4 fruit fly cellular contexts compared by ENCODE assay signal in genomic region chrX:2262511-2262910, dm6.
TF ChIP-seq lines count a peak whose summit lies in the region.

Gene temp (minus strand): TSS chrX:2262515.
Gene CG3071 (plus strand): TSS chrX:2262837.

TF ChIP-seq in whole organism, adult, 20 proteins besides CTCF, POLR2A, EP300 and RAD21 (continued from another document):
- TF ChIP-seq CG12768 (GFP tag; optimal IDR thresholded peaks at IDR 0.05; lab: Kevin White, UChicago) (peak; percentile 31), CG1620 (GFP tag; optimal IDR thresholded peaks at IDR 0.05; lab: Kevin White, UChicago) (peak; percentile 80)

TF ChIP-seq in whole organism, embryonic, 481 proteins besides CTCF, POLR2A, EP300 and RAD21 (continued from another document and continues in another):
- no peak for TF ChIP-seq MTF-1 (GFP tag; optimal IDR thresholded peaks at IDR 0.05; lab: Kevin White, UChicago; ENCODE audit: borderline replicate concordance)
- TF ChIP-seq CG33213 (GFP tag; optimal IDR thresholded peaks at IDR 0.05; lab: Kevin White, UChicago): no peak
- TF ChIP-seq CG11504 (tag; optimal IDR thresholded peaks at IDR 0.05; lab: Kevin White, UChicago): no peak
- peak; percentile 65 for TF ChIP-seq Atf-2 (GFP tag; optimal IDR thresholded peaks at IDR 0.05; lab: Kevin White, UChicago)
- TF ChIP-seq pum (GFP tag; optimal IDR thresholded peaks at IDR 0.05; lab: Kevin White, UChicago): peak; percentile 69
- peak; percentile 31 for TF ChIP-seq CG4282 (GFP tag; optimal IDR thresholded peaks at IDR 0.05; lab: Kevin White, UChicago)
- peak; percentile 34 for TF ChIP-seq Nf-YB (GFP tag; optimal IDR thresholded peaks at IDR 0.05; lab: Kevin White, UChicago)
- peak; percentile 20; the same call in 1 of the 2 replicates for TF ChIP-seq Taf1 (GFP tag; IDR thresholded peaks at IDR 0.05; lab: Robert Waterston, UW)
- TF ChIP-seq sob (GFP tag; IDR thresholded peaks at IDR 0.05; lab: Robert Waterston, UW): peak; percentile 52
- TF ChIP-seq CG1792 (GFP tag; optimal IDR thresholded peaks at IDR 0.05; lab: Kevin White, UChicago): no peak
- TF ChIP-seq CG17186 (GFP tag; optimal IDR thresholded peaks at IDR 0.05; lab: Kevin White, UChicago): peak; percentile 64
- no peak for TF ChIP-seq B-H1 (GFP tag; IDR thresholded peaks at IDR 0.05; lab: Robert Waterston, UW)
- TF ChIP-seq Dad (GFP tag; optimal IDR thresholded peaks at IDR 0.05; lab: Kevin White, UChicago): peak; percentile 28
- TF ChIP-seq Usf (GFP tag; optimal IDR thresholded peaks at IDR 0.05; lab: Kevin White, UChicago): peak; percentile 37
- TF ChIP-seq Sin3A (optimal IDR thresholded peaks at IDR 0.05; lab: Kevin White, UChicago): peak; percentile 89
- no peak for TF ChIP-seq C15 (GFP tag; IDR thresholded peaks at IDR 0.05; lab: Robert Waterston, UW)
- TF ChIP-seq CG1529 (GFP tag; optimal IDR thresholded peaks at IDR 0.05; lab: Kevin White, UChicago): peak; percentile 4
- TF ChIP-seq CG2116 (GFP tag; optimal IDR thresholded peaks at IDR 0.05; lab: Kevin White, UChicago): peak; percentile 69
- peak; percentile 56; the same call in 1 of the 2 replicates for TF ChIP-seq klu (GFP tag; IDR thresholded peaks at IDR 0.05; lab: Robert Waterston, UW)
- TF ChIP-seq chif (GFP tag; optimal IDR thresholded peaks at IDR 0.05; lab: Kevin White, UChicago): peak; percentile 27 to 50
- peak; percentile 43 for TF ChIP-seq CG8388 (GFP tag; optimal IDR thresholded peaks at IDR 0.05; lab: Kevin White, UChicago)
- peak; percentile 75 for TF ChIP-seq CG14710 (tag; optimal IDR thresholded peaks at IDR 0.05; lab: Kevin White, UChicago)
- peak; percentile 51 for TF ChIP-seq CG4328 (GFP tag; optimal IDR thresholded peaks at IDR 0.05; lab: Kevin White, UChicago)
- TF ChIP-seq CG7372 (GFP tag; IDR thresholded peaks at IDR 0.05; lab: Robert Waterston, UW): 0 out of 2 replicates have a peak, but pooled peaks have one; percentile 41
- TF ChIP-seq CG10267 (tag; optimal IDR thresholded peaks at IDR 0.05; lab: Kevin White, UChicago): peak; percentile 65
- TF ChIP-seq CG15601 (tag; optimal IDR thresholded peaks at IDR 0.05; lab: Kevin White, UChicago): peak; percentile 63
- TF ChIP-seq tll (GFP tag; optimal IDR thresholded peaks at IDR 0.05; lab: Kevin White, UChicago): peak; percentile 1 to 90
- TF ChIP-seq CG8089 (GFP tag; optimal IDR thresholded peaks at IDR 0.05; lab: Kevin White, UChicago): peak; percentile 7
- peak; percentile 35 for TF ChIP-seq CG18011 (GFP tag; optimal IDR thresholded peaks at IDR 0.05; lab: Kevin White, UChicago)
- no peak for TF ChIP-seq CG4854 (GFP tag; optimal IDR thresholded peaks at IDR 0.05; lab: Kevin White, UChicago)
- peak; percentile 63 for TF ChIP-seq ind (GFP tag; optimal IDR thresholded peaks at IDR 0.05; lab: Kevin White, UChicago)
- TF ChIP-seq CG9817 (tag; optimal IDR thresholded peaks at IDR 0.05; lab: Kevin White, UChicago): peak; percentile 70
- peak; percentile 83 for TF ChIP-seq CoRest (tag; optimal IDR thresholded peaks at IDR 0.05; lab: Kevin White, UChicago)
- peak; percentile 77 for TF ChIP-seq CG2678 (tag; optimal IDR thresholded peaks at IDR 0.05; lab: Kevin White, UChicago)
- peak; percentile 19 for TF ChIP-seq D19A (tag; optimal IDR thresholded peaks at IDR 0.05; lab: Kevin White, UChicago)
- peak; percentile 47 for TF ChIP-seq E2f2 (GFP tag; IDR thresholded peaks at IDR 0.05; lab: Robert Waterston, UW)
- TF ChIP-seq oc (tag; optimal IDR thresholded peaks at IDR 0.05; lab: Kevin White, UChicago): peak; percentile 49
- peak in 1 of 2 experiments; percentile 43 for TF ChIP-seq insv (GFP tag; optimal IDR thresholded peaks at IDR 0.05; lab: Kevin White, UChicago)
- TF ChIP-seq bab2 (GFP tag; optimal IDR thresholded peaks at IDR 0.05; lab: Kevin White, UChicago): peak; percentile 56
- peak; percentile 38 for TF ChIP-seq D19B (GFP tag; optimal IDR thresholded peaks at IDR 0.05; lab: Kevin White, UChicago)
- TF ChIP-seq CG6683 (GFP tag; optimal IDR thresholded peaks at IDR 0.05; lab: Kevin White, UChicago): peak; percentile 8
- TF ChIP-seq Drgx (GFP tag; IDR thresholded peaks at IDR 0.05; lab: Robert Waterston, UW): 0 out of 2 replicates have a peak, but pooled peaks have one; percentile 26

TF ChIP-seq in whole organism, prepupa, 60 proteins besides CTCF, POLR2A, EP300 and RAD21 (continued from another document):
- TF ChIP-seq topi (GFP tag; optimal IDR thresholded peaks at IDR 0.05; lab: Kevin White, UChicago) (peak; percentile 57), fkh (GFP tag; optimal IDR thresholded peaks at IDR 0.05; lab: Kevin White, UChicago) (no peak), Met (GFP tag; optimal IDR thresholded peaks at IDR 0.05; lab: Kevin White, UChicago) (peak; percentile 62), CG15336 (GFP tag; IDR thresholded peaks at IDR 0.05; lab: Robert Waterston, UW) (peak; percentile 27; the same call in 1 of the 2 replicates), CG6808 (GFP tag; optimal IDR thresholded peaks at IDR 0.05; lab: Kevin White, UChicago) (peak; percentile 38), CG16779 (tag; optimal IDR thresholded peaks at IDR 0.05; lab: Kevin White, UChicago) (no peak), lz (GFP tag; optimal IDR thresholded peaks at IDR 0.05; lab: Kevin White, UChicago) (peak; percentile 73), Sox102F (GFP tag; optimal IDR thresholded peaks at IDR 0.05; lab: Kevin White, UChicago) (no peak), Ets96B (tag; optimal IDR thresholded peaks at IDR 0.05; lab: Kevin White, UChicago) (peak; percentile 47), Hr38 (GFP tag; optimal IDR thresholded peaks at IDR 0.05; lab: Kevin White, UChicago) (no peak), CG8119 (GFP tag; IDR thresholded peaks at IDR 0.05; lab: Robert Waterston, UW) (no peak), CG6854 (GFP tag; optimal IDR thresholded peaks at IDR 0.05; lab: Kevin White, UChicago) (no peak), CG10631 (GFP tag; optimal IDR thresholded peaks at IDR 0.05; lab: Kevin White, UChicago) (peak; percentile 65), Hr39 (GFP tag; optimal IDR thresholded peaks at IDR 0.05; lab: Kevin White, UChicago) (peak; percentile 69), Sox14 (GFP tag; optimal IDR thresholded peaks at IDR 0.05; lab: Kevin White, UChicago) (peak; percentile 72), fd59A (GFP tag; optimal IDR thresholded peaks at IDR 0.05; lab: Kevin White, UChicago) (peak; percentile 8), Blimp-1 (GFP tag; optimal IDR thresholded peaks at IDR 0.05; lab: Kevin White, UChicago) (no peak), CG31627 (GFP tag; optimal IDR thresholded peaks at IDR 0.05; lab: Kevin White, UChicago) (peak; percentile 67), CG6276 (GFP tag; optimal IDR thresholded peaks at IDR 0.05; lab: Kevin White, UChicago) (no peak), CG9139 (GFP tag; optimal IDR thresholded peaks at IDR 0.05; lab: Kevin White, UChicago) (no peak), CG6792 (GFP tag; optimal IDR thresholded peaks at IDR 0.05; lab: Kevin White, UChicago) (peak; percentile 54), Hr4 (GFP tag; optimal IDR thresholded peaks at IDR 0.05; lab: Kevin White, UChicago) (peak; percentile 62), CG6163 (GFP tag; IDR thresholded peaks at IDR 0.05; lab: Robert Waterston, UW) (no peak), cyc (GFP tag; optimal IDR thresholded peaks at IDR 0.05; lab: Kevin White, UChicago) (peak; percentile 62), ss (GFP tag; optimal IDR thresholded peaks at IDR 0.05; lab: Kevin White, UChicago) (peak; percentile 16 to 52), OdsH (GFP tag; optimal IDR thresholded peaks at IDR 0.05; lab: Kevin White, UChicago) (peak; percentile 62), dsx (GFP tag; optimal IDR thresholded peaks at IDR 0.05; lab: Kevin White, UChicago; ENCODE audit: poor library complexity, severe bottlenecking) (peak; percentile 16), Gug (GFP tag; IDR thresholded peaks at IDR 0.05; lab: Robert Waterston, UW) (peak; percentile 27; the same call in 1 of the 2 replicates), Smox (GFP tag; optimal IDR thresholded peaks at IDR 0.05; lab: Kevin White, UChicago) (no peak), CG3919 (GFP tag; optimal IDR thresholded peaks at IDR 0.05; lab: Kevin White, UChicago) (peak; percentile 38), CG11294 (GFP tag; IDR thresholded peaks at IDR 0.05; lab: Robert Waterston, UW) (no peak; the same call in 1 of the 2 replicates), spab (GFP tag; optimal IDR thresholded peaks at IDR 0.05; lab: Kevin White, UChicago) (no peak), fd85E (GFP tag; optimal IDR thresholded peaks at IDR 0.05; lab: Kevin White, UChicago) (no peak), CG10669 (GFP tag; optimal IDR thresholded peaks at IDR 0.05; lab: Kevin White, UChicago) (peak; percentile 32), Lpt (GFP tag; optimal IDR thresholded peaks at IDR 0.05; lab: Kevin White, UChicago) (no peak), CG7368 (GFP tag; optimal IDR thresholded peaks at IDR 0.05; lab: Kevin White, UChicago) (no peak), CG11902 (GFP tag; optimal IDR thresholded peaks at IDR 0.05; lab: Kevin White, UChicago) (peak; percentile 17), CG3032 (tag; optimal IDR thresholded peaks at IDR 0.05; lab: Kevin White, UChicago) (peak; percentile 62), vri (GFP tag; optimal IDR thresholded peaks at IDR 0.05; lab: Kevin White, UChicago) (no peak), Eip93F (GFP tag; optimal IDR thresholded peaks at IDR 0.05; lab: Kevin White, UChicago) (no peak)

TF ChIP-seq in whole organism, wandering third instar larva, 38 proteins besides CTCF, POLR2A, EP300 and RAD21 (continued from another document):
- TF ChIP-seq CrebA (GFP tag; optimal IDR thresholded peaks at IDR 0.05; lab: Kevin White, UChicago; ENCODE audit: borderline replicate concordance) (no peak), Vsx2 (GFP tag; optimal IDR thresholded peaks at IDR 0.05; lab: Kevin White, UChicago; ENCODE audit: partially characterized antibody) (no peak), dl (GFP tag; optimal IDR thresholded peaks at IDR 0.05; lab: Kevin White, UChicago; ENCODE audit: insufficient read depth in 1 of 2, partially characterized antibody in 2 of 2) (no peak)
